Fruit fly (Drosophila melanogaster) whole organism, pupa: ENCODE results near the gene CG13244.

ENCODE experiments used
- CG10348 ChIP-seq: fragments of 200-800 bp; sonication (Bioruptor generic); IDR thresholded peaks from 2 replicates; pipeline ENCODE4 v1.3.6; 2022; ENCODE audit warnings: missing biosample characterization, missing genetic modification characterization
- CG12605 ChIP-seq: fragments of 200-800 bp; sonication (Bioruptor generic); IDR thresholded peaks from 2 replicates; pipeline ENCODE4 v1.3.6; 2022; ENCODE audit warnings: missing biosample characterization, missing genetic modification characterization
- CG13204 ChIP-seq: fragments of 200-800 bp; sonication (Bioruptor generic); optimal IDR thresholded peaks from 2 replicates; lab custom pipeline; 2018; ENCODE audit warnings: missing biosample characterization, mild to moderate bottlenecking, missing genetic modification characterization, moderate library complexity
- CG14655 ChIP-seq: fragments of 200-800 bp; sonication (Bioruptor generic); optimal IDR thresholded peaks from 3 replicates; lab custom pipeline; 2017; ENCODE audit warnings: mild to moderate bottlenecking, missing biosample characterization, missing genetic modification reagents, missing genetic modification characterization
- CG15710 ChIP-seq: fragments of 200-800 bp; sonication (Bioruptor generic); optimal IDR thresholded peaks from 2 replicates; lab custom pipeline; 2018; ENCODE audit warnings: missing biosample characterization, mild to moderate bottlenecking, missing genetic modification characterization, moderate library complexity
- CG17806 ChIP-seq: fragments of 200-800 bp; sonication (Bioruptor generic); optimal IDR thresholded peaks from 2 replicates; lab custom pipeline; 2018; ENCODE audit warnings: missing biosample characterization, mild to moderate bottlenecking, missing genetic modification characterization, moderate library complexity
- CG32121 ChIP-seq: fragments of 200-800 bp; sonication (Bioruptor generic); IDR thresholded peaks from 2 replicates; pipeline ENCODE4 v1.3.6; 2022; ENCODE audit warnings: missing biosample characterization, missing genetic modification characterization
- CG34367 ChIP-seq: fragments of 200-800 bp; sonication (Bioruptor generic); optimal IDR thresholded peaks from 2 replicates; lab custom pipeline; 2018; ENCODE audit warnings: missing biosample characterization, mild to moderate bottlenecking, missing genetic modification characterization
- CG4496 ChIP-seq: fragments of 200-800 bp; sonication (Bioruptor generic); IDR thresholded peaks from 3 replicates; pipeline ENCODE4 v1.3.6; 2022; ENCODE audit warnings: missing biosample characterization, missing genetic modification characterization
- CG8159 ChIP-seq: fragments of 200-800 bp; sonication (Bioruptor generic); optimal IDR thresholded peaks from 3 replicates; lab custom pipeline; 2018; ENCODE audit warnings: missing biosample characterization, mild to moderate bottlenecking, missing genetic modification characterization, moderate library complexity
- CG8301 ChIP-seq: fragments of 200-800 bp; sonication (Bioruptor generic); optimal IDR thresholded peaks from 2 replicates; lab custom pipeline; 2018; ENCODE audit warnings: missing biosample characterization, mild to moderate bottlenecking, missing genetic modification characterization
- CG9948 ChIP-seq: fragments of 200-800 bp; sonication (Bioruptor generic); optimal IDR thresholded peaks from 2 replicates; lab custom pipeline; 2018; ENCODE audit warnings: missing biosample characterization, mild to moderate bottlenecking, missing genetic modification characterization, moderate library complexity
- D1 ChIP-seq: fragments of 200-800 bp; sonication (Bioruptor generic); optimal IDR thresholded peaks from 2 replicates; lab custom pipeline; 2018; ENCODE audit warnings: missing biosample characterization, mild to moderate bottlenecking, missing genetic modification characterization, moderate library complexity
- EcR ChIP-seq: fragments of 200-800 bp; sonication (Bioruptor generic); optimal IDR thresholded peaks from 3 replicates; lab custom pipeline; 2019; ENCODE audit warnings: missing biosample characterization, missing genetic modification characterization, mild to moderate bottlenecking, moderate library complexity, missing genetic modification reagents
- Ets98B ChIP-seq: fragments of 200-800 bp; sonication (Bioruptor generic); IDR thresholded peaks from 2 replicates; pipeline ENCODE4 v1.3.6; 2022; ENCODE audit warnings: missing biosample characterization, missing genetic modification characterization
- Pif1A ChIP-seq: fragments of 200-800 bp; sonication (Bioruptor generic); optimal IDR thresholded peaks from 3 replicates; lab custom pipeline; 2016; ENCODE audit warnings: missing biosample characterization, missing genetic modification characterization
- Pif1B ChIP-seq: fragments of 200-800 bp; sonication (Bioruptor generic); optimal IDR thresholded peaks from 3 replicates; lab custom pipeline; 2016; ENCODE audit warnings: missing biosample characterization, missing genetic modification characterization
- Snoo ChIP-seq: fragments of 200-800 bp; sonication (Bioruptor generic); optimal IDR thresholded peaks from 3 replicates; lab custom pipeline; 2017; ENCODE audit warnings: missing biosample characterization, mild to moderate bottlenecking, missing genetic modification characterization, inconsistent platforms
- fd96Ca ChIP-seq: fragments of 200-800 bp; sonication (Bioruptor generic); IDR thresholded peaks from 3 replicates; pipeline ENCODE4 v1.3.6; 2022; ENCODE audit warnings: missing biosample characterization, missing genetic modification characterization
- gl ChIP-seq: fragments of 200-800 bp; sonication (Bioruptor generic); optimal IDR thresholded peaks from 2 replicates; lab custom pipeline; 2018; ENCODE audit warnings: missing biosample characterization, mild to moderate bottlenecking, missing genetic modification characterization
- rn ChIP-seq: fragments of 200-800 bp; sonication (Bioruptor generic); IDR thresholded peaks from 2 replicates; pipeline ENCODE4 v1.3.6; 2022; ENCODE audit warnings: missing biosample characterization, missing genetic modification characterization

The CG13244 gene

DNA sequence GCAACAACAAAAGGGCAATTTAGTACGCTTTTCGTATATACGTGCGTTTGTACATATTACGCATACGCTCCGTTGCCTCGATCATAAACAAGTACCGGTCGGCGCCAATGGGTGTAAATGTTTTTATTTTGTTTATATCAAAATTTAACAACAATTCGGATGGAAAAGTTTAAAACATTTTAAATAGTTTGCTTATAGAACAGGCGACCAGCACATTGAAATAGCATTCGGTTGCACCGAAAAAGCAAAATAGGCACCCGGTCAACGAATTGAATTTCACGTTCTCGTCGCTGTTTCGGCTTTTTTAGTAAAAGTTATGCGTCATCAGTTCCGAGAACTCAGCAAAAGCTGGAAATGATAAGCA is 3.0 kb upstream of the CG13244 start:
- no peak for TF ChIP-seq Pif1A (GFP tag; lab: Kevin White, UChicago)
- no peak for TF ChIP-seq rn (GFP tag; lab: Robert Waterston, UW)
- TF ChIP-seq Ets98B (GFP tag; lab: Robert Waterston, UW), result no peak
- no peak for TF ChIP-seq D1 (tag; lab: Kevin White, UChicago)
- no peak for TF ChIP-seq CG10348 (GFP tag; lab: Robert Waterston, UW)
- TF ChIP-seq CG4496 (GFP tag; lab: Robert Waterston, UW), result no peak
- no peak for TF ChIP-seq CG32121
- TF ChIP-seq CG14655, result no peak
- no peak for TF ChIP-seq CG8159 (tag; lab: Kevin White, UChicago)
- TF ChIP-seq CG34367 (tag; lab: Kevin White, UChicago), result no peak
- no peak for TF ChIP-seq CG12605
- no peak for TF ChIP-seq CG15710 (tag; lab: Kevin White, UChicago)
- no peak for TF ChIP-seq Pif1B
- no peak for TF ChIP-seq gl (tag; lab: Kevin White, UChicago)
- no peak for TF ChIP-seq CG17806
- no peak for TF ChIP-seq fd96Ca (GFP tag; lab: Robert Waterston, UW)
- no peak for TF ChIP-seq CG13204 (GFP tag; lab: Kevin White, UChicago)
- TF ChIP-seq, all 21 proteins: peak for 0

dm6 chr2L:15923095-15923494 is 6.4 kb downstream of the CG13244 start, which contains the start of gene CG4793:
Gene CG4793 (plus strand): TSS chr2L:15923395.
- TF ChIP-seq CG14655, result no peak
- TF ChIP-seq CG34367 (tag; lab: Kevin White, UChicago), result no peak
- TF ChIP-seq CG32121, result no peak
- no peak for TF ChIP-seq CG10348 (GFP tag; lab: Robert Waterston, UW)
- no peak for TF ChIP-seq fd96Ca (GFP tag; lab: Robert Waterston, UW)
- no peak for TF ChIP-seq Pif1A (GFP tag; lab: Kevin White, UChicago)
- TF ChIP-seq CG13204 (GFP tag; lab: Kevin White, UChicago), result no peak
- TF ChIP-seq Ets98B (GFP tag; lab: Robert Waterston, UW), result no peak
- no peak for TF ChIP-seq CG17806
- TF ChIP-seq gl (tag; lab: Kevin White, UChicago), result no peak
- no peak for TF ChIP-seq CG4496 (GFP tag; lab: Robert Waterston, UW)
- no peak for TF ChIP-seq EcR (GFP tag; lab: Kevin White, UChicago)
- no peak for TF ChIP-seq Snoo
- no peak for TF ChIP-seq CG8301 (tag; lab: Kevin White, UChicago)
- no peak for TF ChIP-seq CG9948 (tag; lab: Kevin White, UChicago)
- no peak for TF ChIP-seq Pif1B
- TF ChIP-seq CG15710 (tag; lab: Kevin White, UChicago), result no peak
- TF ChIP-seq CG8159 (tag; lab: Kevin White, UChicago), result no peak
- no peak for TF ChIP-seq rn (GFP tag; lab: Robert Waterston, UW)

dm6 chr2L:15936138-15936537 is 19.4 kb downstream of the CG13244 start:
- TF ChIP-seq CG15710 (tag; lab: Kevin White, UChicago), result no peak
- no peak for TF ChIP-seq CG12605
- no peak for TF ChIP-seq rn (GFP tag; lab: Robert Waterston, UW)

dm6 chr2L:15941141-15941540 is 24.5 kb downstream of the CG13244 start, which contains the start of gene CG12448:
Gene CG12448 (plus strand): TSS chr2L:15941441.
- TF ChIP-seq CG34367 (tag; lab: Kevin White, UChicago) (no peak), CG17806 (no peak), fd96Ca (GFP tag; lab: Robert Waterston, UW) (no peak), CG8159 (tag; lab: Kevin White, UChicago) (no peak), Pif1B (no peak), CG12605 (no peak), CG10348 (GFP tag; lab: Robert Waterston, UW) (no peak), CG15710 (tag; lab: Kevin White, UChicago) (no peak), CG13204 (GFP tag; lab: Kevin White, UChicago) (no peak), CG32121 (no peak), rn (GFP tag; lab: Robert Waterston, UW) (no peak), EcR (GFP tag; lab: Kevin White, UChicago) (no peak), CG4496 (GFP tag; lab: Robert Waterston, UW) (no peak), gl (tag; lab: Kevin White, UChicago) (no peak), CG14655 (no peak), Ets98B (GFP tag; lab: Robert Waterston, UW) (no peak), D1 (tag; lab: Kevin White, UChicago) (no peak), Snoo (no peak), CG8301 (tag; lab: Kevin White, UChicago) (no peak)
- TF ChIP-seq, all 21 proteins: peak for 0

DNA sequence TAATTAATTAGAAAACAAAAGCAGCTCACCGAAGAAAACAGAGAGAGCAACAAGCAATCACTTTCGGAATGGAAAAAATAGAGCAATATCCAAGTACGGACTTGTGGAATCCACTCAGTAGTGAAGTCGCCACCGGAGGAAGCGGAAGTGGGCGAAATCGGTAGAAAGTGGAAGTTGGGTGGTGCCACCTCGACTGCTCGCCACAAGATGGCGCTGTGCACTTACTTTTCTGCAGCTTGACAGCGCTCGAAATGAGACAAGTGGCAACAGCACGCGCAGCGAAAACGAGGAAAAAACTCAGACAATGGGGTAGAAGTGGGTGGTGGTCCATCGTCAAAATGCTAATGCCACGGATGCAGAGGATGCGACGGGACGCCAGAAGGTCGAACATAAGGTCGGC is 32.8 kb downstream of the CG13244 start:
- no peak for TF ChIP-seq EcR (GFP tag; lab: Kevin White, UChicago)
- TF ChIP-seq Pif1B, result no peak
- TF ChIP-seq CG17806, result no peak
- no peak for TF ChIP-seq fd96Ca (GFP tag; lab: Robert Waterston, UW)
- TF ChIP-seq Pif1A (GFP tag; lab: Kevin White, UChicago), result no peak
- no peak for TF ChIP-seq Ets98B (GFP tag; lab: Robert Waterston, UW)
- TF ChIP-seq CG34367 (tag; lab: Kevin White, UChicago), result no peak
- TF ChIP-seq CG9948 (tag; lab: Kevin White, UChicago), result no peak
- no peak for TF ChIP-seq CG8159 (tag; lab: Kevin White, UChicago)
- no peak for TF ChIP-seq CG8301 (tag; lab: Kevin White, UChicago)
- no peak for TF ChIP-seq rn (GFP tag; lab: Robert Waterston, UW)
- TF ChIP-seq Snoo, result no peak
- no peak for TF ChIP-seq CG4496 (GFP tag; lab: Robert Waterston, UW)
- no peak for TF ChIP-seq CG14655
- no peak for TF ChIP-seq CG12605
- TF ChIP-seq gl (tag; lab: Kevin White, UChicago), result no peak
- TF ChIP-seq CG15710 (tag; lab: Kevin White, UChicago), result no peak
- no peak for TF ChIP-seq D1 (tag; lab: Kevin White, UChicago)
- no peak for TF ChIP-seq CG32121

DNA sequence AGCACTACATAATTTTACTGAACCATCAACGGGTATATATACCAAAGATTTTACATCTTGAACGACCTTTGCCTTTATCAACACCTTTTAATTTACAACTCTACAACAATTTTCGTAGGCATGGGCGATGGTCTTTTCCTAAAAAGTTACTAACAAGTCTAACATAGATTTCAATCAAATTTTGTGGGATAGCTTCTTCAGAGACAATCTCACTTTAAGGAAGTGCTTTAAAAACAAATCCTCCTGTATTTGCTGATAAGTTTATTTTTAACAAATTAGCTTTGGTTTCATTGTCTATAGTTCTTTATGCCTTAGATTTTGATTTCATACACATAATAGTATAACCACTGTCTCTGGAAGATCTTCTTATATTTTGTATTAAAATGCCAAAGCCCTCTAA is 40.9 kb downstream of the CG13244 start, which contains the start of gene CG18063:
Gene CG18063, plus strand, starts transcription at position 301 of the 400 bp plus-strand sequence.
- no peak for TF ChIP-seq CG10348 (GFP tag; lab: Robert Waterston, UW)
- TF ChIP-seq EcR (GFP tag; lab: Kevin White, UChicago), result no peak
- TF ChIP-seq CG34367 (tag; lab: Kevin White, UChicago), result no peak
- TF ChIP-seq Snoo, result no peak
- no peak for TF ChIP-seq Ets98B (GFP tag; lab: Robert Waterston, UW)
